Worm (Caenorhabditis elegans) whole organism, L4/young adult: ENCODE measurements around the gene nkb-2.

Experiments
- W03F9.2 ChIP-seq: fragments of 150-350 bp; optimal IDR thresholded peaks from 2 replicates; lab custom pipeline; 2014; ENCODE audit warnings: missing biosample characterization, missing genetic modification characterization
- dao-5 ChIP-seq: sonication (generic microtip); optimal IDR thresholded peaks from 2 replicates; lab custom pipeline; 2016; ENCODE audit warnings: missing genotype, missing genetic modification characterization, moderate library complexity, missing compliant biosample characterization
- him-1 ChIP-seq: sonication (generic microtip); optimal IDR thresholded peaks from 2 replicates; lab custom pipeline; 2016; ENCODE audit warnings: missing genotype, missing genetic modification reagents, missing genetic modification characterization, missing compliant biosample characterization

ce11 chrIV:10567822-10568221 is 22.9 kb upstream of the nkb-2 start:
- no peak for TF ChIP-seq dao-5 (tag; lab: Kevin White, UChicago)
- no peak for TF ChIP-seq him-1 (tag; lab: Kevin White, UChicago)
- TF ChIP-seq W03F9.2 (tag; lab: Kevin White, UChicago): no peak
